Worm (Caenorhabditis elegans): ENCODE measurements around the gene K10D11.7.

DNA sequence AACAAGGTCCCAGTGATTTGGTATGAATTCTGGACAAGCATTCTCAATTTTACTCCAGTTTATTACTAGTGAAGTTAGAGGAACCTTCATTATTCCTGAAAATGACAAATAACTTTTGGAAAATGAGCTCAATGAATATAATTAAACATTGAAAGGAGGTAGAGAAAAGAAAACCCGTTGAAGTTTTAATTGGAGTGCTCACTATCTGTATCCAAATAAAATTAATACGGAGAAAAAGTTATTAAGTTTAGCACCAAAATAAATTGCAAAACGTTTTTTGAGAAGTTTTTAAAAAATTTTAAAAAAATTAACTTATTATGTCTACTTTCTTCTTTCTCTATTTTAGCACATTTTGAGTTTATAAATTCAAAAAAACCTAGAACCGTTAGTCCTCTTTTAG, 49.3 kb downstream of the K10D11.7 start, which contains the start of gene F55G11.1:
- TF ChIP-seq ama-1 (optimal IDR thresholded peaks at IDR 0.05) (no peak), scrt-1 (GFP tag; IDR thresholded peaks at IDR 0.05) (no peak), hmg-4 (GFP tag; optimal IDR thresholded peaks at IDR 0.05) (no peak), B0310.2 (tag; optimal IDR thresholded peaks at IDR 0.05) (no peak), tbx-11 (GFP tag; IDR thresholded peaks at IDR 0.05) (no peak), hmbx-1 (tag; optimal IDR thresholded peaks at IDR 0.05) (no peak)

All from whole organism, early embryonic.